Worm (Caenorhabditis elegans): ENCODE measurements around the gene srw-136.

srw-136 gene

DNA sequence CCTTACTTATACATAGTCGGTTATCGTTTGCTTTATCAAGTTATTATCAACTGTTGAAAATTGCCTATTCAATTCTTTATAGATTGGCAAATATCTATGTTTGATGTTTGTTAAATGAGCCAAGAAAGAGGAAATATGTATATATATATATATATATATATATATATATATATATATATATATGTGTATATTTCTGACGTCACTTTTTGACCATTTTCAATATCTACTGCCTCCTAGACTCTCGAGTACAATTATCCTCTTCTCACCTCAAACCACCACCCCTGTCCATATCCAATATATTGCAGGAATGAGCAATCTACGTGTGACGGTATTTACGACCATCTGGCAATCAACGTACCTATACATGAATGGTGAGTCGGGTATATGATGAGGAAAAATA is 34.5 kb upstream of the srw-136 start, which contains the start of gene F59D6.1:
TSS of gene F59D6.1 (plus strand) at position 301 of the 400 bp plus-strand sequence.
- TF ChIP-seq ztf-6 (GFP tag; IDR thresholded peaks at IDR 0.05) (no peak), akir-1 (GFP tag; optimal IDR thresholded peaks at IDR 0.05) (no peak), Y56A3A.18 (GFP tag; IDR thresholded peaks at IDR 0.05) (no peak), unc-130 (GFP tag; optimal IDR thresholded peaks at IDR 0.05) (no peak), attf-5 (GFP tag; optimal IDR thresholded peaks at IDR 0.05) (no peak), zfh-2 (GFP tag; conservative IDR thresholded peaks at IDR 0.05) (no peak), let-526 (GFP tag; IDR thresholded peaks at IDR 0.05) (no peak), hmg-20 (GFP tag; IDR thresholded peaks at IDR 0.05) (no peak), attf-6 (GFP tag; IDR thresholded peaks at IDR 0.05) (no peak)

DNA sequence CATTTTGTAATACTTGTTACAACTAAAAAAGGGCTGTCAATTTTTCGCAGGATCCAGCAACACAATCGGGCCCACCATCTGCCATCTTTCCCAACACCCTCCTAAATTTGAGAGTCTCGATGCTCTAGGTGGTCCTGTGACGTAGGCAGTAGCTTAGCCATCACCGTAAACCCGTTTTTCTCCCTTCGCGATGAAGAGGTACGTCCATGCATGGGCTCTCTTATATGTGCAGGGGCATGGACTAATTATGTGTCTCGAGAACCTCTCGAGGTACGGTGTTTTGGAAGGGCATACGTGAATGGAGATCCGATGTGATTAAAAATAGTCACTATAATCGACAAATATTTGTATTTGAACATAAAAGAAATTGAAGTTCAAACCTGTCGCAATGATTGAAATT is 30.6 kb upstream of the srw-136 start:
- TF ChIP-seq tlf-1 (GFP tag; optimal IDR thresholded peaks at IDR 0.05) = no peak

DNA sequence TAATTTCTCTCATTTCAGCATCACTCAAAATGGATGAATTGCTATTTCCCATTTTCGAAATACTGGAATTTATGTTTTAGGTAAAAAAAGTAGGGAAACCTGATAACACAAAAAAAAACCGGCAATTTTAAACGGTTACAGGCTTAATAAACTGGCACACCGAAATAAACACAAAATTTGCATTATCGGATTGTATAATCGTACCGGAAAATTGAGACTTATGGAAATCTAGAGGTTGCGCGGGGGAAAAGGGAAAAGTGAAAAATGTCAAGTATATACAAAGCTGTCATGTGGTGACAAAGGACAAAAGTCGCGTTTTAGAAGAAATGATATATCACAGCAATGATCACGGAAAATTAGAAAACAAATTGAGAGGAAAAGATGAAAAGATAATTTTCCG is 28.9 kb upstream of the srw-136 start, which contains the start of gene chpf-2:
TSS of gene chpf-2 (minus strand) at position 101 of the 400 bp plus-strand sequence.
- no peak for TF ChIP-seq unc-62 (GFP tag; optimal IDR thresholded peaks at IDR 0.05)
- no peak for TF ChIP-seq B0261.1 (tag; optimal IDR thresholded peaks at IDR 0.05)
- TF ChIP-seq ceh-79 (tag; optimal IDR thresholded peaks at IDR 0.05) = no peak
- TF ChIP-seq rcor-1 (GFP tag; IDR thresholded peaks at IDR 0.05) = no peak
- no peak for TF ChIP-seq atf-7 (tag; optimal IDR thresholded peaks at IDR 0.05)
- no peak for TF ChIP-seq attf-3 (GFP tag; conservative IDR thresholded peaks at IDR 0.05)
- TF ChIP-seq nfyb-1 (GFP tag; IDR thresholded peaks at IDR 0.05) = no peak
- no peak for TF ChIP-seq rec-8 (tag; optimal IDR thresholded peaks at IDR 0.05)
- TF ChIP-seq F52B5.7 (tag; optimal IDR thresholded peaks at IDR 0.05) = no peak
- no peak for TF ChIP-seq F10E7.11 (tag; optimal IDR thresholded peaks at IDR 0.05)
- no peak for TF ChIP-seq tbp1 (GFP tag; optimal IDR thresholded peaks at IDR 0.05)
- TF ChIP-seq ztf-3 (GFP tag; optimal IDR thresholded peaks at IDR 0.05) = no peak
- no peak for TF ChIP-seq tbx-9 (tag; optimal IDR thresholded peaks at IDR 0.05; ENCODE audit: borderline replicate concordance)
- TF ChIP-seq hrde-1 (tag; optimal IDR thresholded peaks at IDR 0.05; ENCODE audit: borderline replicate concordance) = no peak
- TF ChIP-seq egrh-3 (GFP tag; IDR thresholded peaks at IDR 0.05) = no peak
- no peak for TF ChIP-seq C06A6.2 (GFP tag; conservative IDR thresholded peaks at IDR 0.05)
- no peak for TF ChIP-seq pha-4 (tag; optimal IDR thresholded peaks at IDR 0.05)

DNA sequence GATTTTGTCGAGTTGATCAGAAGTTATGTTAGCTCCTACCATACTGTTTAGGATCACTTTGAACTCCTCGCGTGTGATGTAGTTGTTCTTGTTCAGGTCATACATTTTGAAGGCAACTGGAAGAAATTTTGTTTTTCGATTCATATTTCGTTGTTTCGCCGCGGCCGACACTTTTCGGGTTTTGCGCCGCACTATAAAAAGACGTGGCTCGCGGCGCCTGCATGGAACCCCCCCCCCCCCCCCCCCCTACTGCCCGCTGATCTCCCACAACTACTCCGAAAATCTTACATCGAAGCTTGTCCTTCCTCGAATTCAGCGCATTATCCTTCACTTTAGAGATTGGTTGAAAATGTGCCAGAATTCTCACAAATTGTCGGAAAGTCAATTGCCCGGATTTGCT is 27.7 kb upstream of the srw-136 start:
- TF ChIP-seq snpc-4 (GFP tag; optimal IDR thresholded peaks at IDR 0.05) (no peak), snpc-4 (tag; optimal IDR thresholded peaks at IDR 0.05) (peak in 1 of 4 experiments; percentile 22), egrh-3 (GFP tag; IDR thresholded peaks at IDR 0.05) (peak; percentile 75; the same call in 1 of the 2 replicates), madf-8 (GFP tag; conservative IDR thresholded peaks at IDR 0.05) (no peak), T07F8.4 (tag; optimal IDR thresholded peaks at IDR 0.05) (no peak), cebp-1 (GFP tag; IDR thresholded peaks at IDR 0.05) (no peak), cebp-1 (tag; optimal IDR thresholded peaks at IDR 0.05) (no peak), F52B5.7 (tag; optimal IDR thresholded peaks at IDR 0.05) (no peak), die-1 (tag; optimal IDR thresholded peaks at IDR 0.05) (no peak), hrde-1 (tag; optimal IDR thresholded peaks at IDR 0.05; ENCODE audit: borderline replicate concordance) (no peak)
